Worm (Caenorhabditis elegans) whole organism, L1 larva: ENCODE data around the gene lgg-2.

ENCODE experiments used
- C16A3.4 ChIP-seq: fragments of 150-350 bp; optimal IDR thresholded peaks from 2 replicates; lab custom pipeline; 2014; ENCODE audit warnings: missing biosample characterization, missing genetic modification characterization
- C34B4.2 ChIP-seq: sonication (generic microtip); optimal IDR thresholded peaks from 2 replicates; lab custom pipeline; 2017; ENCODE audit warnings: mild to moderate bottlenecking, missing genetic modification characterization, missing compliant biosample characterization
- F16B12.6 ChIP-seq: fragments of 150-350 bp; optimal IDR thresholded peaks from 2 replicates; lab custom pipeline; 2014; ENCODE audit warnings: missing biosample characterization, missing genetic modification characterization
- ama-1 ChIP-seq: fragments of 150-350 bp; optimal IDR thresholded peaks from 2 replicates; lab custom pipeline; 2014
- ceh-63 ChIP-seq: fragments of 200-800 bp; sonication (Bioruptor generic); optimal IDR thresholded peaks from 2 replicates; lab custom pipeline; 2018; ENCODE audit warnings: mild to moderate bottlenecking, missing genetic modification characterization, missing compliant biosample characterization
- ceh-82 ChIP-seq, 3 experiments: fragments of 150-350 bp in 1 of 3; sonication (generic microtip) in 2 of 3; optimal IDR thresholded peaks; 2 replicates each; lab custom pipeline; 2014 to 2017; ENCODE audit warnings: missing biosample characterization in 3 of 3, missing genetic modification characterization in 3 of 3
- ceh-88 ChIP-seq: fragments of 200-800 bp; sonication (Bioruptor generic); IDR thresholded peaks from 2 replicates; pipeline ENCODE4 v1.3.6; 2022; ENCODE audit warnings: missing genetic modification characterization, missing compliant biosample characterization
- dpl-1 ChIP-seq, 3 experiments: fragments of 150-350 bp in 2 of 3; sonication (generic microtip) in 1 of 3; optimal IDR thresholded peaks; 2 replicates each; lab custom pipeline; 2014 to 2017; ENCODE audit warnings: missing biosample characterization in 3 of 3, missing genetic modification characterization in 3 of 3, missing genetic modification reagents in 3 of 3
- dsc-1 ChIP-seq: sonication (generic microtip); optimal IDR thresholded peaks from 2 replicates; lab custom pipeline; 2016; ENCODE audit warnings: mild to moderate bottlenecking, missing genetic modification characterization, missing compliant biosample characterization
- efl-1 ChIP-seq, 4 experiments: fragments of 150-350 bp; optimal IDR thresholded peaks in 3 of 4; peaks in 1 of 4; 1 replicate in 1 of 4; 2 replicates in 3 of 4; lab custom pipeline; 2014; ENCODE audit warnings: missing biosample characterization in 2 of 4, missing genetic modification characterization in 2 of 4, missing genetic modification reagents in 2 of 4
- egl-27 ChIP-seq, 2 experiments: fragments of 150-350 bp in 1 of 2; sonication (generic microtip); optimal IDR thresholded peaks; 3 replicates each; lab custom pipeline; 2017 to 2018; ENCODE audit warnings: missing biosample characterization in 2 of 2, missing genetic modification characterization in 2 of 2, missing genetic modification reagents in 2 of 2
- elt-2 ChIP-seq: sonication (generic microtip); optimal IDR thresholded peaks from 2 replicates; lab custom pipeline; 2016; ENCODE audit warnings: missing genetic modification characterization, mild to moderate bottlenecking, inconsistent platforms, missing compliant biosample characterization, missing genetic modification reagents
- elt-3 ChIP-seq, 6 experiments: fragments of 150-350 bp in 1 of 6; sonication (generic microtip); optimal IDR thresholded peaks; 2 replicates each; lab custom pipeline; 2017 to 2018; ENCODE audit warnings: missing biosample characterization in 6 of 6, missing genetic modification characterization in 6 of 6, inconsistent platforms in 1 of 6
- ets-5 ChIP-seq: fragments of 200-800 bp; sonication (Bioruptor generic); IDR thresholded peaks from 2 replicates; pipeline ENCODE4 v1.3.6; 2022; ENCODE audit warnings: missing genetic modification characterization, missing compliant biosample characterization
- fkh-4 ChIP-seq: sonication (generic microtip); optimal IDR thresholded peaks from 2 replicates; lab custom pipeline; 2016; ENCODE audit warnings: missing compliant biosample characterization, missing genetic modification characterization, borderline replicate concordance
- grh-1 ChIP-seq: fragments of 200-800 bp; sonication (Bioruptor generic); IDR thresholded peaks from 2 replicates; pipeline ENCODE4 v1.3.6; 2022; ENCODE audit warnings: missing genetic modification reagents, missing genetic modification characterization, missing compliant biosample characterization
- jun-1 ChIP-seq: fragments of 150-350 bp; optimal IDR thresholded peaks from 2 replicates; lab custom pipeline; 2014; ENCODE audit warnings: missing biosample characterization, missing genetic modification reagents, missing genetic modification characterization
- lin-13 ChIP-seq: fragments of 150-350 bp; optimal IDR thresholded peaks from 2 replicates; lab custom pipeline; 2014; ENCODE audit warnings: missing biosample characterization, missing genetic modification reagents, missing genetic modification characterization
- lin-15B ChIP-seq: fragments of 150-350 bp; sonication (generic microtip); optimal IDR thresholded peaks from 3 replicates; lab custom pipeline; 2014; ENCODE audit warnings: missing biosample characterization, missing genetic modification characterization
- lir-3 ChIP-seq: sonication (generic microtip); optimal IDR thresholded peaks from 2 replicates; lab custom pipeline; 2016; ENCODE audit warnings: mild to moderate bottlenecking, missing genetic modification characterization, moderate library complexity, missing compliant biosample characterization; ENCODE audit not compliant: poor library complexity
- mdl-1 ChIP-seq, 2 experiments: fragments of 150-350 bp; optimal IDR thresholded peaks; 2 replicates each; lab custom pipeline; 2014 to 2017; ENCODE audit warnings: missing biosample characterization in 2 of 2, missing genetic modification characterization in 2 of 2, inconsistent platforms in 1 of 2
- mep-1 ChIP-seq: fragments of 150-350 bp; optimal IDR thresholded peaks from 2 replicates; lab custom pipeline; 2014; ENCODE audit warnings: missing biosample characterization, missing genetic modification characterization
- nhr-20 ChIP-seq: sonication (generic microtip); optimal IDR thresholded peaks from 2 replicates; lab custom pipeline; 2016; ENCODE audit warnings: mild to moderate bottlenecking, missing genetic modification characterization, missing compliant biosample characterization
- nhr-85 ChIP-seq: sonication (generic microtip); peaks from one replicate; lab custom pipeline; 2016; ENCODE audit warnings: missing genetic modification characterization, inconsistent platforms, missing compliant biosample characterization
- pag-3 ChIP-seq: sonication (generic microtip); optimal IDR thresholded peaks from 2 replicates; lab custom pipeline; 2017; ENCODE audit warnings: missing genetic modification characterization, mild to moderate bottlenecking, missing compliant biosample characterization, antibody characterized with exemption, borderline replicate concordance; ENCODE audit not compliant: insufficient read depth
- pax-3 ChIP-seq: fragments of 200-800 bp; sonication (Bioruptor generic); optimal IDR thresholded peaks from 2 replicates; lab custom pipeline; 2018; ENCODE audit warnings: mild to moderate bottlenecking, missing genetic modification characterization, moderate library complexity, missing compliant biosample characterization
- rnt-1 ChIP-seq: sonication (generic microtip); optimal IDR thresholded peaks from 2 replicates; lab custom pipeline; 2016; ENCODE audit warnings: mild to moderate bottlenecking, missing genetic modification characterization, moderate library complexity, missing compliant biosample characterization
- sox-4 ChIP-seq: sonication (generic microtip); optimal IDR thresholded peaks from 2 replicates; lab custom pipeline; 2016; ENCODE audit warnings: missing genetic modification characterization, missing compliant biosample characterization
- swsn-7 ChIP-seq: sonication (generic microtip); optimal IDR thresholded peaks from 2 replicates; lab custom pipeline; 2016; ENCODE audit warnings: missing genetic modification characterization, missing compliant biosample characterization
- tbx-2 ChIP-seq: sonication (generic microtip); optimal IDR thresholded peaks from 2 replicates; lab custom pipeline; 2016; ENCODE audit warnings: missing genetic modification characterization, missing compliant biosample characterization
- tlp-1 ChIP-seq: fragments of 150-350 bp; optimal IDR thresholded peaks from 2 replicates; lab custom pipeline; 2014; ENCODE audit warnings: missing biosample characterization, missing genetic modification characterization
- unc-130 ChIP-seq: fragments of 150-350 bp; optimal IDR thresholded peaks from 2 replicates; lab custom pipeline; 2017; ENCODE audit warnings: missing biosample characterization, missing genetic modification characterization, inconsistent platforms
- unc-30 ChIP-seq: sonication (generic microtip); optimal IDR thresholded peaks from 2 replicates; lab custom pipeline; 2017; ENCODE audit warnings: missing biosample characterization, missing genetic modification characterization
- unc-98 ChIP-seq: fragments of 200-800 bp; sonication (Bioruptor generic); IDR thresholded peaks from 2 replicates; pipeline ENCODE4 v1.3.6; 2022; ENCODE audit warnings: missing genetic modification characterization, missing compliant biosample characterization
- xbp-1 ChIP-seq: sonication (generic microtip); optimal IDR thresholded peaks from 2 replicates; lab custom pipeline; 2016; ENCODE audit warnings: missing genetic modification characterization, missing compliant biosample characterization
- ztf-4 ChIP-seq: fragments of 150-350 bp; optimal IDR thresholded peaks from 2 replicates; lab custom pipeline; 2014; ENCODE audit warnings: missing biosample characterization, missing genetic modification characterization

Gene lgg-2

ce11 chrIV:10918877-10919560 lies 16.7 kb downstream of the lgg-2 start (continued):
- TF ChIP-seq dsc-1: no peak
- TF ChIP-seq unc-130 (tag; lab: Kevin White, UChicago): peak; percentile 51
- TF ChIP-seq ztf-4 (tag; lab: Kevin White, UChicago): peak; percentile 21
- peak; percentile 70 for TF ChIP-seq rnt-1 (tag; lab: Kevin White, UChicago)
- peak; percentile 67 for TF ChIP-seq lin-15B (tag; lab: Kevin White, UChicago)
- peak; percentile 9 for TF ChIP-seq pax-3
- peak; percentile 47 to 64 (median 54) for TF ChIP-seq dpl-1 (GFP tag; optimal IDR thresholded peaks at IDR 0.05; lab: Kevin White, UChicago)
- TF ChIP-seq grh-1: peak; percentile 40; the same call in 1 of the 2 replicates
- TF ChIP-seq elt-3 (tag; optimal IDR thresholded peaks at IDR 0.05; lab: Kevin White, UChicago): peak in 1 of 6 experiments; percentile 57
- peak; percentile 83 for TF ChIP-seq xbp-1
- TF ChIP-seq mep-1: peak; percentile 81
- no peak for TF ChIP-seq C34B4.2 (tag; lab: Kevin White, UChicago)
- peak; percentile 45 for TF ChIP-seq jun-1 (tag; lab: Kevin White, UChicago)
- TF ChIP-seq nhr-85: peak; percentile 91
- peak in 1 of 2 experiments; percentile 63 for TF ChIP-seq egl-27 (tag; optimal IDR thresholded peaks at IDR 0.05; lab: Kevin White, UChicago)
- TF ChIP-seq elt-2 (tag; lab: Kevin White, UChicago): peak; percentile 57
- no peak for TF ChIP-seq sox-4 (tag; lab: Kevin White, UChicago)
- TF ChIP-seq lir-3: no peak
- peak; percentile 48 to 81 (median 50) for TF ChIP-seq ceh-82 (tag; optimal IDR thresholded peaks at IDR 0.05; lab: Kevin White, UChicago)
- no peak for TF ChIP-seq unc-30 (tag; lab: Kevin White, UChicago)
- peak; percentile 92 for TF ChIP-seq nhr-20
- peak; percentile 78 to 88 for TF ChIP-seq efl-1 (optimal IDR thresholded peaks at IDR 0.05; lab: Kevin White, UChicago)
- peak; percentile 60 to 93 for TF ChIP-seq efl-1 (GFP tag; optimal IDR thresholded peaks at IDR 0.05 in 1 of 2; lab: Kevin White, UChicago)
- peak; percentile 46; the same call in 1 of the 2 replicates for TF ChIP-seq ceh-88 (GFP tag; lab: Robert Waterston, UW)
- no peak for TF ChIP-seq ama-1 (lab: Kevin White, UChicago)
- peak; percentile 22 for TF ChIP-seq pag-3 (tag; lab: Kevin White, UChicago)
- no peak for TF ChIP-seq unc-98 (GFP tag; lab: Robert Waterston, UW)
- TF ChIP-seq mdl-1 (tag; optimal IDR thresholded peaks at IDR 0.05; lab: Kevin White, UChicago): peak in 1 of 2 experiments; percentile 93
- TF ChIP-seq tbx-2: peak; percentile 87
- TF ChIP-seq tlp-1: no peak
- TF ChIP-seq ets-5 (GFP tag; lab: Robert Waterston, UW): no peak

- TF ChIP-seq C16A3.4 (tag; lab: Kevin White, UChicago): no peak
- no peak for TF ChIP-seq C34B4.2 (tag; lab: Kevin White, UChicago)
- TF ChIP-seq swsn-7 (tag; lab: Kevin White, UChicago): no peak
- no peak for TF ChIP-seq fkh-4 (tag; lab: Kevin White, UChicago)
- TF ChIP-seq F16B12.6 (tag; lab: Kevin White, UChicago): no peak
- TF ChIP-seq nhr-85: peak; percentile 49
Measured at ce11 chrIV:10916134-10916533, 19.6 kb downstream of the lgg-2 start.

- no peak for TF ChIP-seq ceh-88 (GFP tag; lab: Robert Waterston, UW)
- TF ChIP-seq rnt-1 (tag; lab: Kevin White, UChicago): no peak
- no peak for TF ChIP-seq F16B12.6 (tag; lab: Kevin White, UChicago)
- no peak for TF ChIP-seq ceh-63
- TF ChIP-seq C16A3.4 (tag; lab: Kevin White, UChicago): no peak
- TF ChIP-seq lin-13: no peak
Measured at ce11 chrIV:10915388-10915787, 20.3 kb downstream of the lgg-2 start, which contains the start of gene ZK593.3. ZK593.3 (plus strand) TSS chrIV:10915688.
